Fruit fly (Drosophila melanogaster) S2 (cell line): ENCODE data around the gene nur.

ENCODE experiments used
- CG8478 ChIP-seq: fragments of >200 bp; optimal IDR thresholded peaks from 2 replicates; lab custom pipeline; 2018
- CTCF ChIP-seq, 2 experiments: fragments of >200 bp; optimal IDR thresholded peaks; 2 replicates each; lab custom pipeline; 2018

dm6 chr2L:13780109-13780947, 44.4 kb downstream of the nur start, which contains the start of the genes CG9008 and p38b:
- TF ChIP-seq CG8478 (lab: Kevin White, UChicago) (no peak), CTCF (optimal IDR thresholded peaks at IDR 0.05; lab: Kevin White, UChicago) (peak in 1 of 2 experiments; percentile 15)
